Worm (Caenorhabditis elegans): ENCODE data around the gene cht-3.

DNA sequence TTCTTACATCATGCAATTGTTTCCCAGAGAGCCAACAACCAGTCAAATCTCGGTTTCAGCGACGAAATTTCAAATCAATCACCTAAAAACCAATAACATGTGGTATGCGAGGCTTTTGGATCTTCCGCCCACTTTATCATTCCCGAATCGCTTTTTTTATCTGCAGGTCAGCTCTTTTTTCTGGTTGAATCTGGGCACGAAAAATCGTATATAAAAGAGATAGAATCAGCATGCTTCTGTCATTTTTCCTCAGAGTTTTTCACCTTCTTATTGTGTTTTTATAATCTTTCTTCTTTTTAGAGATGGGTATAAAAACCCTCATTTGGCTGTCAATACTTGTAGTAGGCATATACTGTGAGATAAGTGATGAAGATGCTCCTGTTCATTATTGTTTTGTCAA, at the start of gene cht-3:
- no peak for TF ChIP-seq ceh-16 (tag; optimal IDR thresholded peaks at IDR 0.05)
- TF ChIP-seq nhr-25 (tag; optimal IDR thresholded peaks at IDR 0.05): no peak
- no peak for TF ChIP-seq nhr-237 (tag; optimal IDR thresholded peaks at IDR 0.05)
- no peak for TF ChIP-seq dmd-4 (tag; optimal IDR thresholded peaks at IDR 0.05)
- TF ChIP-seq nhr-12 (tag; optimal IDR thresholded peaks at IDR 0.05): no peak
- TF ChIP-seq ztf-4 (tag; optimal IDR thresholded peaks at IDR 0.05): no peak
- TF ChIP-seq elt-1 (tag; optimal IDR thresholded peaks at IDR 0.05): no peak
- no peak for TF ChIP-seq ztf-11 (tag; optimal IDR thresholded peaks at IDR 0.05)
- no peak for TF ChIP-seq lsy-2 (tag; optimal IDR thresholded peaks at IDR 0.05)
- no peak for TF ChIP-seq lin-39 (tag; optimal IDR thresholded peaks at IDR 0.05)
- no peak for TF ChIP-seq ama-1 (optimal IDR thresholded peaks at IDR 0.05)
- TF ChIP-seq unc-55 (GFP tag; optimal IDR thresholded peaks at IDR 0.05): no peak
